Worm (Caenorhabditis elegans): ENCODE data around the gene pals-40.

DNA sequence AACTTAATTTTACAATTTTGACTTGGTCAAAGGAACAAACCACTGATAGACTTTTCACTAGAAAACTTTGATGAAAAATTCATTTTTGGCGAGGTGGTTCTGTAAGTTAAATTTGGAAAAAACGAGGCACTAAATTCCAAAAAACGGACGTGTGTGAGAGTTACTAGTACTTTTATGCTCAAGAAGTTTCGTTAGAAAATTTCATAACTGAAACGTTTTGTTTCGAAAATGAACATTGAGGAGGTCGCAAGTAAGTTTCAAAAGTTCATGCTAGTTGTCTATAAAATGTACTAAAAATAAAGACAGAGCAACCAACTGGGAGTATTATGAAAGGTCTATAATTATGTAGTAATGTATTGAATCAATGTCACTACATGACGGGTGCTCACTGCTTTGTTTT lies 13.9 kb upstream of the pals-40 start, which contains the start of gene pals-17:
- no peak for TF ChIP-seq W03F9.2 (tag; optimal IDR thresholded peaks at IDR 0.05)
- no peak for TF ChIP-seq him-1 (tag; optimal IDR thresholded peaks at IDR 0.05)
- no peak for TF ChIP-seq dao-5 (tag; optimal IDR thresholded peaks at IDR 0.05)

All from whole organism, L4/young adult.